Worm (Caenorhabditis elegans): ENCODE measurements around the gene grsp-1.

- TF ChIP-seq ceh-79 (tag; optimal IDR thresholded peaks at IDR 0.05) (no peak), Y79H2A.3 (GFP tag; conservative IDR thresholded peaks at IDR 0.05) (no peak), bed-1 (GFP tag; IDR thresholded peaks at IDR 0.05) (no peak), nfya-1 (tag; optimal IDR thresholded peaks at IDR 0.05; ENCODE audit: borderline replicate concordance, insufficient read depth) (no peak)
Measured at ce11 chrV:19637890-19638289, 28.6 kb downstream of the grsp-1 start.
